Worm (Caenorhabditis elegans) whole organism, early embryonic: ENCODE measurements around the gene rpc-1.

Source experiments
- B0310.2 ChIP-seq: sonication (generic microtip); optimal IDR thresholded peaks from 2 replicates; lab custom pipeline; 2016; ENCODE audit warnings: mild to moderate bottlenecking, missing genetic modification characterization, missing compliant biosample characterization
- F13C5.2 ChIP-seq: sonication (generic microtip); optimal IDR thresholded peaks from 2 replicates; lab custom pipeline; 2017; ENCODE audit warnings: mild to moderate bottlenecking, missing genetic modification characterization, inconsistent platforms, missing compliant biosample characterization
- aly-1 ChIP-seq: sonication (generic microtip); optimal IDR thresholded peaks from 2 replicates; lab custom pipeline; 2016; ENCODE audit warnings: missing genetic modification characterization, missing compliant biosample characterization
- ama-1 ChIP-seq: fragments of 150-350 bp; optimal IDR thresholded peaks from 2 replicates; lab custom pipeline; 2014
- ceh-13 ChIP-seq: fragments of 200-800 bp; sonication (Bioruptor generic); optimal IDR thresholded peaks from 2 replicates; lab custom pipeline; 2018; ENCODE audit warnings: mild to moderate bottlenecking, missing genetic modification characterization, missing compliant biosample characterization
- ceh-36 ChIP-seq: sonication (generic microtip); optimal IDR thresholded peaks from 2 replicates; lab custom pipeline; 2016; ENCODE audit warnings: missing genetic modification characterization, inconsistent platforms, missing compliant biosample characterization
- ets-7 ChIP-seq: sonication (generic microtip); optimal IDR thresholded peaks from 2 replicates; lab custom pipeline; 2016; ENCODE audit warnings: missing genotype, missing genetic modification characterization, missing compliant biosample characterization
- flt-1 ChIP-seq: fragments of 200-800 bp; sonication (Bioruptor generic); IDR thresholded peaks from 2 replicates; pipeline ENCODE4 v1.3.6; 2022; ENCODE audit warnings: missing genetic modification characterization, missing compliant biosample characterization
- hmbx-1 ChIP-seq: sonication (generic microtip); optimal IDR thresholded peaks from 2 replicates; lab custom pipeline; 2016; ENCODE audit warnings: mild to moderate bottlenecking, missing genetic modification characterization, missing compliant biosample characterization
- hmg-4 ChIP-seq: fragments of 200-800 bp; sonication (Bioruptor generic); optimal IDR thresholded peaks from 2 replicates; lab custom pipeline; 2018; ENCODE audit warnings: mild to moderate bottlenecking, missing genetic modification characterization, missing compliant biosample characterization
- hnd-1 ChIP-seq: sonication (generic microtip); optimal IDR thresholded peaks from 2 replicates; lab custom pipeline; 2016; ENCODE audit warnings: missing genetic modification characterization, missing compliant biosample characterization
- scrt-1 ChIP-seq: fragments of 200-800 bp; sonication (Bioruptor generic); IDR thresholded peaks from 2 replicates; pipeline ENCODE4 v1.3.6; 2022; ENCODE audit warnings: missing genetic modification characterization, missing compliant biosample characterization
- sea-1 ChIP-seq: fragments of 200-800 bp; sonication (Bioruptor generic); conservative IDR thresholded peaks from 2 replicates; pipeline ENCODE4 v1.3.6; 2022; ENCODE audit warnings: missing genetic modification characterization, missing compliant biosample characterization
- tbx-11 ChIP-seq: fragments of 200-800 bp; sonication (Bioruptor generic); IDR thresholded peaks from 2 replicates; pipeline ENCODE4 v1.3.6; 2022; ENCODE audit warnings: missing genetic modification characterization, missing compliant biosample characterization
- tbx-37 ChIP-seq: fragments of 200-800 bp; sonication (Bioruptor generic); conservative IDR thresholded peaks from 2 replicates; pipeline ENCODE4 v1.3.6; 2022; ENCODE audit warnings: missing genetic modification reagents, missing genetic modification characterization, missing compliant biosample characterization
- tra-4 ChIP-seq: sonication (generic microtip); optimal IDR thresholded peaks from 2 replicates; lab custom pipeline; 2017; ENCODE audit warnings: missing genetic modification characterization, missing compliant biosample characterization

rpc-1 gene

DNA sequence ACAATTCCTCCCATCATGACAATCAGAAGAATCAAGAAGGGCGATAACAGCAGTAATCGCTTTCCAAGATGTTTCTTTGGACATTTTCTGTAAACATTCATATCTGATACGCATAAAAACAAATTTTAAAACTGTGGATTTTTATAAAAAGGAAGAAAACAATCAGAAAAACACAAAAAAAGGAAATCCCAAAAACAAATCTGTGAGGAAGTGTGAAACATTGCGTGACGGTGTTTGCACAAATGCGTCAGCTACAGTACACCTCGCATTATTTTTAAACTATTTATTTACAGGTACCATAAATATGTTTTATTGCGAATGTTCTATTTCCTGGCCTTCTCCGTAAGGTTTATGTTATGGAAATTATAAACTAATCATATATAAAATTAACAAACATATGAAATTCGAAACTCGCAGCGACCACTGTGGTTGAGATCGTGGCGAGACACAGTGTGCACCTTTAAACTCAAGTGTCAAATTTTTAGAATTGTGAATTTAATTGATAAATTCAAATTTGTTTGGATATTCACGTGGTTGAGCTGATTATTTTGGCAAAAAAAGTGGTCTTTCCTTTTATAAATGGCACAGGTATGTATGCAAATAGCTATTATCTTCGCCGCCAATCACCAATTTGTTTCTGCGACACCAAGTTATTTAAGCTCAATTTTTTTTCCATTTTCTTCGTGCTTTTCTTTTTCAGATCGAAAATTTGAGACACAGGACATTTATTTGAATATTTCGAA is 44.1 kb downstream of the rpc-1 start, which contains the start of the genes C34D4.10 and str-48:
C34D4.10 (minus strand) TSS at position 101 of the 743 bp plus-strand sequence.
str-48 (plus strand) TSS at position 693 of the 743 bp plus-strand sequence.
- no peak for TF ChIP-seq ets-7 (tag; lab: Kevin White, UChicago)
- no peak for TF ChIP-seq sea-1
- TF ChIP-seq ceh-13 (GFP tag; lab: Kevin White, UChicago): no peak
- TF ChIP-seq ceh-36 (tag; lab: Kevin White, UChicago): no peak
- no peak for TF ChIP-seq F13C5.2 (tag; lab: Kevin White, UChicago)
- TF ChIP-seq tbx-11 (GFP tag; lab: Robert Waterston, UW): no peak
- no peak for TF ChIP-seq ama-1 (lab: Kevin White, UChicago)
- TF ChIP-seq hnd-1: no peak
- no peak for TF ChIP-seq B0310.2 (tag; lab: Kevin White, UChicago)
- TF ChIP-seq flt-1 (GFP tag; lab: Robert Waterston, UW): no peak
- no peak for TF ChIP-seq tra-4 (tag; lab: Kevin White, UChicago)
- no peak for TF ChIP-seq hmbx-1 (tag; lab: Kevin White, UChicago)
- no peak for TF ChIP-seq hmg-4 (GFP tag; lab: Kevin White, UChicago)

DNA sequence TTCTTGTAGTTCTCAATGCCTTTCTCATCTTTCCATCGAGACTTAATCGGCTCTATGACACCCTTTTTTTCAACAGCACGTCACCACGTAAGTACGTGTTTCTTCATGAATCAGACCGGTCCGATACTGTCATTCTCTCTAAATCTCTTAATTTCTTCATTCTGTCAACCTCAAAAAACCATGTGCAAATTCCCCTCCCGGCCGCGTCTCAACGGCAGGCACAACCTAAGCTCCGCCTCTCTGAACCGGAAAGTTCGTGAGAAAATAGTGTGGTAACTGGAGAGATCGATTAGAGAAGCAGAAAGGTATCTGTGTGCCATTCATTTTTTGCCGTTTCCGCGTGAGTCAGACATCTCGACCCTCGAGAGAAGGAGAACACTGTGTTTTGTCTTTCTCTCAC is 50.9 kb downstream of the rpc-1 start, which contains the start of gene nas-8:
nas-8 (plus strand) TSS at position 301 of the 400 bp plus-strand sequence.
- no peak for TF ChIP-seq ama-1 (lab: Kevin White, UChicago)
- no peak for TF ChIP-seq ets-7 (tag; lab: Kevin White, UChicago)
- TF ChIP-seq B0310.2 (tag; lab: Kevin White, UChicago): no peak
- no peak for TF ChIP-seq hmg-4 (GFP tag; lab: Kevin White, UChicago)

DNA sequence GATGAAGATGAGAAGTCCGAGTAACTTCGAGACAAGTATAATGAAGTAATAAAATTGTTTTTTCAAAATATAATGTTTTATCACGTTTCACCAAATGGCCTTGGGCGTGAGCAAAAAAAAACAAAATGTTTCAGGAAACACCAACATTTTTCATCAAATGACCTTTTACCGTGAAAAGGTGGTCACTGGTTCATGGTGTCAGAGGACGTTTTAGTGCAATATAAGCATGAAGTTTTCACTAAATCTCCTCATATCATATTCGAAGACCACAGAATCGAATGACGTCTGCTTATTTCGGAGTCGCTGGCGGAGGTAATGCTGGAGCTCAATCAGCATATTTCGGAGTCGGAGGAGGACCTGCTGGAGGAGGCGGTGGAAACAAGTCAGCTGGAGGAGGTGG is 54.2 kb downstream of the rpc-1 start, which contains the start of the genes ZC477.7 and ssq-3:
ZC477.7 (minus strand) TSS at position 101 of the 400 bp plus-strand sequence.
ssq-3 (plus strand) TSS at position 251 of the 400 bp plus-strand sequence.
- TF ChIP-seq ceh-13 (GFP tag; lab: Kevin White, UChicago) (no peak), aly-1 (tag; lab: Kevin White, UChicago) (no peak), tbx-37 (GFP tag; lab: Robert Waterston, UW) (no peak), hnd-1 (no peak), hmg-4 (GFP tag; lab: Kevin White, UChicago) (no peak), scrt-1 (GFP tag; lab: Robert Waterston, UW) (no peak), ceh-36 (tag; lab: Kevin White, UChicago) (no peak), sea-1 (no peak)
